Worm (Caenorhabditis elegans): Measurements from ENCODE around the gene F53B7.4.

F53B7.4 gene

DNA sequence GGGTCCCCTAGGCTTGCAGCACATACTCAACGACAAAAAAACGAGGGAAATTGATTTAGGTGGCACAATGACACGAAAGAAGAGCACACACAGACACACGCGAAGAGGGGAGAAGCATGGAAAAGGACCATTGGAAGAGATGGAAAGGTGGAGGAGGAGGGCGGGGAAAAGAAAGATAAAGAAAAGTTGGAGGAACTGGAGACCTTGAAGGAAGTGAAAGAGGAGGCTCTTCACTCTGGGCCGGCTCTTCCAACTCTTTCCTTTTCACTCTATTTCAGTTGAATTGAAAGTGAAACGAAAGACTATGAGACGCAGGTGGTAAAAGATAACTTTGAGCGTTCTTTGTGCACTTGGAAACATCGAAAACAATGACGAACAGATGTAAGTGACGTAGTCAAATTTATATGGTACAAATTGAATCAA lies 40.9 kb downstream of the F53B7.4 start:
- TF ChIP-seq T23F11.4 (GFP tag; optimal IDR thresholded peaks at IDR 0.05) (no peak), pqm-1 (tag; optimal IDR thresholded peaks at IDR 0.05) (no peak), che-1 (tag; optimal IDR thresholded peaks at IDR 0.05) (no peak), nfya-1 (tag; optimal IDR thresholded peaks at IDR 0.05) (peak; percentile 1), gmeb-2 (tag; optimal IDR thresholded peaks at IDR 0.05) (no peak), unc-42 (tag; optimal IDR thresholded peaks at IDR 0.05) (peak; percentile 94), tbx-2 (tag; optimal IDR thresholded peaks at IDR 0.05) (peak; percentile 48), C08G9.2 (tag; optimal IDR thresholded peaks at IDR 0.05) (peak; percentile 22), eyg-1 (tag; optimal IDR thresholded peaks at IDR 0.05) (no peak), pag-3 (tag; optimal IDR thresholded peaks at IDR 0.05; ENCODE audit: borderline replicate concordance) (no peak), hlh-13 (GFP tag; optimal IDR thresholded peaks at IDR 0.05) (no peak), unc-55 (GFP tag; optimal IDR thresholded peaks at IDR 0.05) (peak; percentile 68), dmd-4 (tag; optimal IDR thresholded peaks at IDR 0.05; ENCODE audit: borderline replicate concordance) (no peak), odd-2 (tag; optimal IDR thresholded peaks at IDR 0.05) (no peak), C38D4.7 (GFP tag; optimal IDR thresholded peaks at IDR 0.05) (no peak), ceh-45 (GFP tag; IDR thresholded peaks at IDR 0.05) (no peak), ceh-34 (tag; optimal IDR thresholded peaks at IDR 0.05) (peak; percentile 44), hlh-6 (tag; optimal IDR thresholded peaks at IDR 0.05) (no peak), pros-1 (tag; optimal IDR thresholded peaks at IDR 0.05) (no peak), ceh-2 (tag; optimal IDR thresholded peaks at IDR 0.05) (no peak), dve-1 (tag; optimal IDR thresholded peaks at IDR 0.05) (no peak), nhr-232 (tag; optimal IDR thresholded peaks at IDR 0.05) (no peak), unc-3 (GFP tag; conservative IDR thresholded peaks at IDR 0.05) (no peak), unc-3 (tag; optimal IDR thresholded peaks at IDR 0.05) (no peak), pax-1 (tag; optimal IDR thresholded peaks at IDR 0.05) (no peak), K09A11.1 (tag; optimal IDR thresholded peaks at IDR 0.05; ENCODE audit: insufficient read depth) (no peak), mec-3 (tag; optimal IDR thresholded peaks at IDR 0.05; ENCODE audit: borderline replicate concordance) (peak; percentile 49), zip-5 (tag; optimal IDR thresholded peaks at IDR 0.05) (no peak), ama-1 (optimal IDR thresholded peaks at IDR 0.05) (no peak), pat-9 (tag; optimal IDR thresholded peaks at IDR 0.05) (no peak), tbx-7 (tag; optimal IDR thresholded peaks at IDR 0.05) (no peak), ceh-30 (tag; optimal IDR thresholded peaks at IDR 0.05) (no peak), sox-2 (GFP tag; IDR thresholded peaks at IDR 0.05) (no peak), ceh-22 (tag; optimal IDR thresholded peaks at IDR 0.05) (no peak), ceh-6 (GFP tag; optimal IDR thresholded peaks at IDR 0.05) (no peak), lin-11 (tag; optimal IDR thresholded peaks at IDR 0.05) (no peak), pha-4 (tag; optimal IDR thresholded peaks at IDR 0.05) (no peak), ceh-24 (tag; optimal IDR thresholded peaks at IDR 0.05) (no peak), fkh-6 (tag; optimal IDR thresholded peaks at IDR 0.05) (no peak), madf-2 (tag; optimal IDR thresholded peaks at IDR 0.05) (no peak), ceh-48 (tag; optimal IDR thresholded peaks at IDR 0.05) (no peak), Y22D7AL.16 (tag; optimal IDR thresholded peaks at IDR 0.05) (no peak), elt-2 (tag; optimal IDR thresholded peaks at IDR 0.05) (no peak), ceh-14 (tag; optimal IDR thresholded peaks at IDR 0.05) (peak; percentile 75), hlh-30 (tag; optimal IDR thresholded peaks at IDR 0.05; ENCODE audit: insufficient read depth) (no peak), npax-4 (tag; optimal IDR thresholded peaks at IDR 0.05) (no peak), sox-4 (tag; optimal IDR thresholded peaks at IDR 0.05) (no peak), syd-9 (tag; optimal IDR thresholded peaks at IDR 0.05) (no peak), ref-2 (tag; optimal IDR thresholded peaks at IDR 0.05) (peak; percentile 25), hlh-8 (tag; optimal IDR thresholded peaks at IDR 0.05) (no peak), ttx-3 (tag; optimal IDR thresholded peaks at IDR 0.05) (no peak), ceh-19 (GFP tag; optimal IDR thresholded peaks at IDR 0.05) (no peak), ahr-1 (tag; optimal IDR thresholded peaks at IDR 0.05) (no peak), elt-4 (tag; optimal IDR thresholded peaks at IDR 0.05) (no peak)
